Worm (Caenorhabditis elegans) whole organism, mixed stage, embryonic: Measurements from ENCODE around the gene mig-32.

Experiments used
- cnd-1 ChIP-seq: fragments of 200-800 bp; sonication (Bioruptor generic); optimal IDR thresholded peaks from 2 replicates; lab custom pipeline; 2018; ENCODE audit warnings: mild to moderate bottlenecking, missing genetic modification characterization, missing compliant biosample characterization
- elt-1 ChIP-seq: sonication (generic microtip); optimal IDR thresholded peaks from 2 replicates; lab custom pipeline; 2017; ENCODE audit warnings: missing genetic modification characterization, mild to moderate bottlenecking, missing compliant biosample characterization, antibody characterized with exemption, moderate library complexity, borderline replicate concordance; ENCODE audit not compliant: insufficient read depth
- elt-3 ChIP-seq: fragments of 150-350 bp; optimal IDR thresholded peaks from 2 replicates; lab custom pipeline; 2014; ENCODE audit warnings: missing biosample characterization, missing genetic modification characterization
- flh-1 ChIP-seq: fragments of 200-800 bp; sonication (Bioruptor generic); optimal IDR thresholded peaks from 2 replicates; lab custom pipeline; 2018; ENCODE audit warnings: mild to moderate bottlenecking, missing genetic modification characterization, moderate library complexity, missing compliant biosample characterization
- lsy-2 ChIP-seq: fragments of 150-350 bp; optimal IDR thresholded peaks from 2 replicates; lab custom pipeline; 2014; ENCODE audit warnings: missing biosample characterization, missing genetic modification characterization
- nhr-237 ChIP-seq: fragments of 150-350 bp; optimal IDR thresholded peaks from 2 replicates; lab custom pipeline; 2014; ENCODE audit warnings: missing biosample characterization, missing genetic modification characterization
- nhr-28 ChIP-seq: fragments of 150-350 bp; optimal IDR thresholded peaks from 2 replicates; lab custom pipeline; 2014; ENCODE audit warnings: missing biosample characterization, missing genetic modification characterization
- nhr-76 ChIP-seq: sonication (generic microtip); optimal IDR thresholded peaks from 2 replicates; lab custom pipeline; 2017; ENCODE audit warnings: missing biosample characterization, missing genetic modification characterization
- zip-8 ChIP-seq: fragments of 150-350 bp; optimal IDR thresholded peaks from 2 replicates; lab custom pipeline; 2014; ENCODE audit warnings: missing biosample characterization, missing genetic modification characterization
- ztf-11 ChIP-seq: fragments of 150-350 bp; optimal IDR thresholded peaks from 2 replicates; lab custom pipeline; 2014; ENCODE audit warnings: missing biosample characterization, missing genetic modification characterization

DNA sequence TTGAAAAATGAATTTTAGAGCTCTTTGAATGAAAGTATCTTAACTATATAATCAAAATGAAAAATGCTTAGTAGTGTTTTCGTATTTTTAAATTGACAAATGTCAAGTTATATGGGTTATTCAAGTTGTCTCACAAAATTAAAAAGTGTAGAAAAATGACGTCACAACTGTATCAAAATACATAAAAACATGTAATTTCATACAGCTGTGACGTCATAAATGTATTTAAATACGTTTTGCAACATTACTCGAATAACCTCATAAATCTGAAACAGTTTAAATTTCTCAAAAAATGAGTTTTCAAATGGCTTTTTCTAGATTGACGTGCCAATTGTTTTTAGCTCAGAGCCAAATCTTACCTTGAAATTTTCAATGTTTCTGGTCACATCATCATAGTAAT is 17.7 kb upstream of the mig-32 start:
- no peak for TF ChIP-seq nhr-28 (tag; lab: Kevin White, UChicago)
- TF ChIP-seq flh-1, result no peak
- no peak for TF ChIP-seq elt-1 (tag; lab: Kevin White, UChicago)
- TF ChIP-seq elt-3, result no peak
- TF ChIP-seq nhr-237 (tag; lab: Kevin White, UChicago), result no peak
- TF ChIP-seq nhr-76 (tag; lab: Kevin White, UChicago), result no peak
- peak; percentile 98 for TF ChIP-seq zip-8
- TF ChIP-seq cnd-1 (tag; lab: Kevin White, UChicago), result no peak
- no peak for TF ChIP-seq lsy-2
- no peak for TF ChIP-seq ztf-11 (tag; lab: Kevin White, UChicago)
